Worm (Caenorhabditis elegans) whole organism, L2 larva: Measurements from ENCODE around the gene fbxa-96.
A peak's percentile ranks its signal among the peaks of the same experiment; 100 is the strongest.

ENCODE experiments used
- R02D3.7 ChIP-seq: fragments of 150-350 bp; optimal IDR thresholded peaks from 2 replicates; lab custom pipeline; 2014; ENCODE audit warnings: missing biosample characterization, missing genetic modification characterization
- aly-2 ChIP-seq: fragments of 150-350 bp; optimal IDR thresholded peaks from 2 replicates; lab custom pipeline; 2014; ENCODE audit warnings: missing biosample characterization, missing genetic modification characterization
- ceh-82 ChIP-seq: fragments of 150-350 bp; optimal IDR thresholded peaks from 2 replicates; lab custom pipeline; 2014; ENCODE audit warnings: missing biosample characterization, missing genetic modification characterization
- lin-11 ChIP-seq: fragments of 150-350 bp; sonication (generic microtip); optimal IDR thresholded peaks from 2 replicates; lab custom pipeline; 2014; ENCODE audit warnings: missing biosample characterization, missing genetic modification characterization, inconsistent platforms, mixed read lengths
- lin-13 ChIP-seq: fragments of 150-350 bp; optimal IDR thresholded peaks from 2 replicates; lab custom pipeline; 2014; ENCODE audit warnings: missing biosample characterization, missing genetic modification reagents, missing genetic modification characterization
- lsy-2 ChIP-seq, 2 experiments: fragments of 150-350 bp in 1 of 2; sonication (generic microtip) in 1 of 2; optimal IDR thresholded peaks; 2 replicates each; lab custom pipeline; 2014 to 2017; ENCODE audit warnings: missing biosample characterization in 2 of 2, missing genetic modification characterization in 2 of 2
- nhr-11 ChIP-seq: fragments of 150-350 bp; optimal IDR thresholded peaks from 2 replicates; lab custom pipeline; 2014; ENCODE audit warnings: missing biosample characterization, missing genetic modification characterization
- nhr-23 ChIP-seq: fragments of 150-350 bp; optimal IDR thresholded peaks from 2 replicates; lab custom pipeline; 2014; ENCODE audit warnings: missing biosample characterization, missing genetic modification reagents, missing genetic modification characterization
- snpc-4 ChIP-seq: fragments of 150-350 bp; optimal IDR thresholded peaks from 2 replicates; lab custom pipeline; 2014; ENCODE audit warnings: missing biosample characterization, missing genetic modification characterization
- unc-62 ChIP-seq: fragments of 150-350 bp; optimal IDR thresholded peaks from 2 replicates; lab custom pipeline; 2014; ENCODE audit warnings: missing biosample characterization, missing genetic modification reagents, missing genetic modification characterization
- zag-1 ChIP-seq: fragments of 150-350 bp; optimal IDR thresholded peaks from 2 replicates; lab custom pipeline; 2014; ENCODE audit warnings: missing biosample characterization, missing genetic modification characterization

DNA sequence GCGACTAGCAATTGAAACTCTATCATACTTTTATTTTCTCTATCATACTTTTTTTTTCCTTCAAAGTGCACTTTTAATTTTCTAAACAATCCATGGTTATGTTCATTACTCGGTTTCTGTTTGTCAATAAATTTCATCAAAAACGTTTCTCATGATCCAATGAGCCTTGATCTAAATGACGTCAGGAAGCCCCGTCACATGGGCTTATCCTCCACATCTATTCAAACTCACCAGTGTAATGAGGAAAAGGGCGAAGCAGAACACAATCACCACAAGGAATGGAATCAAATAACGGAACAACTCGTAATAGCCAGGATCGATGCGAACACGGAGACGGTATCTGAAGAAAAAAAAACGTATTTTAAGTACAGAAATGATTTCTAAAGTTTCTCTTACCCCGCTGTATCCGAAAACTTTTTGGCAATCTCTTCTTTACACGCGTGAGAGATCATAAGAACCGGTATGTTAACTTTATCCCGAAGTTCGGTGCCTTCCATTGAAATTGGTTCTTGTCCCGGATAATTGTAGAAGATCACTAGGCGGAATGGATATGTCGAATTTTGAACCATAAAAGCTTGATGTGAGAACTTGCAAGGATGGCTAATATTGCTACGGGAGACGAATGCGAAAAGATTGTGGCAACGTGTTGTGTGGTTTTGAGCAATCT lies 21.0 kb downstream of the fbxa-96 start:
- TF ChIP-seq unc-62 (GFP tag; lab: Kevin White, UChicago), result no peak
- TF ChIP-seq aly-2 (tag; lab: Kevin White, UChicago), result no peak
- no peak for TF ChIP-seq snpc-4 (tag; lab: Kevin White, UChicago)
- TF ChIP-seq nhr-23 (tag; lab: Kevin White, UChicago), result no peak
- no peak for TF ChIP-seq nhr-11 (tag; lab: Kevin White, UChicago)
- no peak for TF ChIP-seq lin-11 (tag; lab: Kevin White, UChicago)
- TF ChIP-seq ceh-82 (tag; lab: Kevin White, UChicago), result no peak
- no peak for TF ChIP-seq R02D3.7
- no peak for TF ChIP-seq lin-13 (GFP tag; lab: Kevin White, UChicago)
- peak in 1 of 2 experiments; percentile 34 for TF ChIP-seq lsy-2 (tag; optimal IDR thresholded peaks at IDR 0.05; lab: Kevin White, UChicago)
- no peak for TF ChIP-seq zag-1 (tag; lab: Kevin White, UChicago)
